Worm (Caenorhabditis elegans): ENCODE results near the gene cyk-1.

- no peak for TF ChIP-seq bed-3 (GFP tag; optimal IDR thresholded peaks at IDR 0.05)
- TF ChIP-seq mep-1 (tag; optimal IDR thresholded peaks at IDR 0.05), result no peak
- no peak for TF ChIP-seq mab-5 (tag; optimal IDR thresholded peaks at IDR 0.05)
- no peak for TF ChIP-seq snpc-4 (tag; optimal IDR thresholded peaks at IDR 0.05)
- no peak for TF ChIP-seq lsy-2 (tag; optimal IDR thresholded peaks at IDR 0.05)
- no peak for TF ChIP-seq mls-2 (tag; optimal IDR thresholded peaks at IDR 0.05)
Measured at ce11 chrIII:7067385-7067896, 38.4 kb upstream of the cyk-1 start, which contains the start of gene ger-1.
